Fruit fly (Drosophila melanogaster): ENCODE measurements around the gene CG8349.

DNA sequence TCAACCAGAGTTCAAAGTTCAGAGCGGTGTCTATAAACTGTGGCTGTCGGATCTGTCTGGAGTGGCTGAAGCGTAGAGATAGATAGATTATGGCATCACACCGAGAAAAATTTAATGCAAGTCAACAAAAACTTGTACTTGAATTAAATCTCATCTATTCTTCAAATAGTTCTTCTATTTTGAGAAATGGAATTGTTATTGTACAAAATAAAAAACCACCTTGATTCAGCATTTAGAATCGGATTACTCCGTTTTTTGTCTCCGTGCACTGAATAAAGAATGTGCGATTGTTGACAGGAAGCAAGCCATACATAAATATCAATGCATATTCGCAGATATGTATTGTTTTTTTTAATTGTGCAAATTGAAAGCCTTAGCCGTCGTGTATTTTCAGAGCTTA, 13.9 kb downstream of the CG8349 start:
- TF ChIP-seq CG12768 (GFP tag; optimal IDR thresholded peaks at IDR 0.05) (no peak), cic (GFP tag; optimal IDR thresholded peaks at IDR 0.05) (no peak), Mnt (GFP tag; optimal IDR thresholded peaks at IDR 0.05) (no peak), Hr96 (GFP tag; optimal IDR thresholded peaks at IDR 0.05) (no peak), CG5204 (GFP tag; optimal IDR thresholded peaks at IDR 0.05) (no peak), kay (GFP tag; ENCODE audit: borderline replicate concordance) (no peak)
